Worm (Caenorhabditis elegans) whole organism, L1 larva: ENCODE data around the gene ogt-1.

Source experiments
- egl-27 ChIP-seq, 2 experiments: fragments of 150-350 bp in 1 of 2; sonication (generic microtip); optimal IDR thresholded peaks; 3 replicates each; lab custom pipeline; 2017 to 2018; ENCODE audit warnings: missing biosample characterization in 2 of 2, missing genetic modification characterization in 2 of 2, missing genetic modification reagents in 2 of 2
- lin-15B ChIP-seq: fragments of 150-350 bp; sonication (generic microtip); optimal IDR thresholded peaks from 3 replicates; lab custom pipeline; 2014; ENCODE audit warnings: missing biosample characterization, missing genetic modification characterization
- sox-4 ChIP-seq: sonication (generic microtip); optimal IDR thresholded peaks from 2 replicates; lab custom pipeline; 2016; ENCODE audit warnings: missing genetic modification characterization, missing compliant biosample characterization

- TF ChIP-seq egl-27 (tag; optimal IDR thresholded peaks at IDR 0.05; lab: Kevin White, UChicago) (no peak), sox-4 (no peak), lin-15B (no peak)
Observed at ce11 chrIII:7120477-7120876, 33.1 kb downstream of the ogt-1 start.
